Fruit fly (Drosophila melanogaster) whole organism, embryonic: ENCODE results near the gene p115.
A peak's percentile ranks its signal among the peaks of the same experiment; 100 is the strongest.

Source experiments
- Ada2b ChIP-seq: fragments of 200-800 bp; sonication (Bioruptor generic); IDR thresholded peaks from 2 replicates; pipeline ENCODE4 v1.3.6; 2022; ENCODE audit warnings: missing biosample characterization, missing genetic modification characterization
- Antp ChIP-seq: fragments of 200-800 bp; sonication (Bioruptor generic); optimal IDR thresholded peaks from 3 replicates; lab custom pipeline; 2016; ENCODE audit warnings: missing biosample characterization, missing genetic modification characterization
- Atf6 ChIP-seq: fragments of 200-800 bp; sonication (Bioruptor generic); IDR thresholded peaks from 2 replicates; pipeline ENCODE4 v1.3.6; 2022; ENCODE audit warnings: missing biosample characterization, missing genetic modification characterization
- Awh ChIP-seq: fragments of 200-800 bp; sonication (Bioruptor generic); IDR thresholded peaks from 2 replicates; pipeline ENCODE4, ENCODE4 v1.3.6; 2022; ENCODE audit warnings: missing biosample characterization, missing genetic modification characterization
- CG10321 ChIP-seq: fragments of 200-800 bp; sonication (Bioruptor generic); IDR thresholded peaks from 2 replicates; pipeline ENCODE4 v1.3.6; 2022; ENCODE audit warnings: missing biosample characterization, missing genetic modification characterization
- CG10366 ChIP-seq: fragments of 200-800 bp; sonication (Bioruptor generic); IDR thresholded peaks from 2 replicates; pipeline ENCODE4 v1.3.6; 2022; ENCODE audit warnings: missing biosample characterization, missing genetic modification characterization
- CG11723 ChIP-seq: fragments of 200-800 bp; sonication (Bioruptor generic); optimal IDR thresholded peaks from 2 replicates; lab custom pipeline; 2017; ENCODE audit warnings: missing biosample characterization, mild to moderate bottlenecking, missing genetic modification characterization
- CG12071 ChIP-seq: fragments of 200-800 bp; sonication (Bioruptor generic); optimal IDR thresholded peaks from 3 replicates; lab custom pipeline; 2018; ENCODE audit warnings: missing biosample characterization, mild to moderate bottlenecking, missing genetic modification characterization
- CG12155 ChIP-seq: fragments of 200-800 bp; sonication (Bioruptor generic); optimal IDR thresholded peaks from 3 replicates; lab custom pipeline; 2016; ENCODE audit warnings: missing biosample characterization, missing genetic modification characterization
- CG14667 ChIP-seq: fragments of 200-800 bp; sonication (Bioruptor generic); IDR thresholded peaks from 2 replicates; pipeline ENCODE4 v1.3.6; 2022; ENCODE audit warnings: missing biosample characterization, missing genetic modification characterization
- CG15073 ChIP-seq: fragments of 200-800 bp; sonication (Bioruptor generic); optimal IDR thresholded peaks from 2 replicates; lab custom pipeline; 2016; ENCODE audit warnings: missing biosample characterization, missing genetic modification characterization
- CG1603 ChIP-seq: fragments of 200-800 bp; sonication (Bioruptor generic); optimal IDR thresholded peaks from 2 replicates; lab custom pipeline; 2019; ENCODE audit warnings: missing biosample characterization, mild to moderate bottlenecking, missing genetic modification characterization, moderate library complexity
- CG18011 ChIP-seq: fragments of 200-800 bp; sonication (Bioruptor generic); optimal IDR thresholded peaks from 2 replicates; lab custom pipeline; 2017; ENCODE audit warnings: missing biosample characterization, missing genetic modification characterization, mild to moderate bottlenecking, moderate library complexity, missing genotype
- CG31365 ChIP-seq: fragments of 200-800 bp; sonication (Bioruptor generic); optimal IDR thresholded peaks from 2 replicates; lab custom pipeline; 2018; ENCODE audit warnings: missing biosample characterization, mild to moderate bottlenecking, missing genetic modification characterization
- CG33557 ChIP-seq: fragments of 200-800 bp; sonication (Bioruptor generic); optimal IDR thresholded peaks from 2 replicates; lab custom pipeline; 2019; ENCODE audit warnings: missing biosample characterization, mild to moderate bottlenecking, missing genetic modification characterization, moderate library complexity
- CG3847 ChIP-seq: fragments of 200-800 bp; sonication (Bioruptor generic); IDR thresholded peaks from 2 replicates; pipeline ENCODE4 v1.3.6; 2022; ENCODE audit warnings: missing biosample characterization, missing genetic modification characterization
- CG4328 ChIP-seq: fragments of 200-800 bp; sonication (Bioruptor generic); optimal IDR thresholded peaks from 3 replicates; lab custom pipeline; 2017; ENCODE audit warnings: missing biosample characterization, missing genetic modification reagents, missing genetic modification characterization
- CG5180 ChIP-seq: fragments of 200-800 bp; sonication (Bioruptor generic); optimal IDR thresholded peaks from 3 replicates; lab custom pipeline; 2017; ENCODE audit warnings: missing biosample characterization, missing genetic modification characterization, mild to moderate bottlenecking, moderate library complexity, missing genetic modification reagents
- CG5245 ChIP-seq: fragments of 200-800 bp; sonication (Bioruptor generic); optimal IDR thresholded peaks from 3 replicates; lab custom pipeline; 2016; ENCODE audit warnings: missing biosample characterization, missing genetic modification characterization
- CG6854 ChIP-seq: fragments of 200-800 bp; sonication (Bioruptor generic); optimal IDR thresholded peaks from 3 replicates; lab custom pipeline; 2017; ENCODE audit warnings: missing biosample characterization, mild to moderate bottlenecking, missing genetic modification characterization
- CrebB ChIP-seq: fragments of 200-800 bp; sonication (Bioruptor generic); optimal IDR thresholded peaks from 3 replicates; lab custom pipeline; 2018; ENCODE audit warnings: missing biosample characterization, mild to moderate bottlenecking, missing genetic modification characterization
- Dfd ChIP-seq, 2 experiments: fragments of >200 bp; optimal IDR thresholded peaks; 2 replicates each; lab custom pipeline; 2017; ENCODE audit warnings: missing biosample characterization in 2 of 2, missing genetic modification characterization in 2 of 2
- Dip3 ChIP-seq: fragments of 200-800 bp; sonication (Bioruptor generic); optimal IDR thresholded peaks from 3 replicates; lab custom pipeline; 2016; ENCODE audit warnings: missing biosample characterization, missing genetic modification characterization
- Ets65A ChIP-seq: fragments of 200-800 bp; sonication (Bioruptor generic); peaks from one replicate; lab custom pipeline; 2016; ENCODE audit warnings: missing biosample characterization, missing genetic modification characterization
- Ets97D ChIP-seq: fragments of 200-800 bp; sonication (Bioruptor generic); optimal IDR thresholded peaks from 3 replicates; lab custom pipeline; 2016; ENCODE audit warnings: missing biosample characterization, missing genetic modification characterization
- Fer1 ChIP-seq: fragments of 200-800 bp; sonication (Bioruptor generic); optimal IDR thresholded peaks from 2 replicates; lab custom pipeline; 2017; ENCODE audit warnings: missing biosample characterization, mild to moderate bottlenecking, missing genetic modification characterization
- HmgZ ChIP-seq: fragments of 200-800 bp; sonication (Bioruptor generic); optimal IDR thresholded peaks from 2 replicates; lab custom pipeline; 2018; ENCODE audit warnings: missing biosample characterization, mild to moderate bottlenecking, missing genetic modification characterization
- Hr39 ChIP-seq: fragments of >200 bp; optimal IDR thresholded peaks from 2 replicates; lab custom pipeline; 2017
- Hr78 ChIP-seq, 2 experiments: fragments of 200-800 bp in 1 of 2; fragments of >200 bp in 1 of 2; sonication (Bioruptor generic) in 1 of 2; optimal IDR thresholded peaks; 2 replicates each; lab custom pipeline; 2017 to 2019; ENCODE audit warnings: missing biosample characterization in 2 of 2, missing genetic modification characterization in 2 of 2, mild to moderate bottlenecking in 1 of 2, moderate library complexity in 1 of 2
- Myb ChIP-seq: fragments of 200-800 bp; sonication (Bioruptor generic); optimal IDR thresholded peaks from 2 replicates; lab custom pipeline; 2016; ENCODE audit warnings: missing biosample characterization, missing genetic modification characterization
- Opbp ChIP-seq: fragments of 200-800 bp; sonication (Bioruptor generic); IDR thresholded peaks from 3 replicates; pipeline ENCODE4 v1.3.6; 2022; ENCODE audit warnings: missing biosample characterization, missing genetic modification characterization; ENCODE audit not compliant: partially characterized antibody
- YL-1 ChIP-seq: fragments of 200-800 bp; sonication (Bioruptor generic); optimal IDR thresholded peaks from 3 replicates; lab custom pipeline; 2017; ENCODE audit warnings: missing biosample characterization, mild to moderate bottlenecking, missing genetic modification characterization
- abd-A ChIP-seq: fragments of 200-800 bp; sonication (Bioruptor generic); optimal IDR thresholded peaks from 3 replicates; lab custom pipeline; 2019; ENCODE audit warnings: missing biosample characterization, mild to moderate bottlenecking, missing genetic modification characterization, moderate library complexity
- amos ChIP-seq: fragments of 200-800 bp; sonication (Bioruptor generic); IDR thresholded peaks from 2 replicates; pipeline ENCODE4 v1.3.6; 2022; ENCODE audit warnings: missing biosample characterization, missing genetic modification characterization; ENCODE audit not compliant: partially characterized antibody
- br ChIP-seq: fragments of >200 bp; optimal IDR thresholded peaks from 2 replicates; lab custom pipeline; 2017
- bsh ChIP-seq, 2 experiments: fragments of 200-800 bp; sonication (Bioruptor generic); optimal IDR thresholded peaks; 2 replicates each; lab custom pipeline; 2017 to 2018; ENCODE audit warnings: mild to moderate bottlenecking in 2 of 2, missing biosample characterization in 2 of 2, missing genetic modification characterization in 2 of 2, moderate library complexity in 1 of 2
- cad ChIP-seq: fragments of >200 bp; optimal IDR thresholded peaks from 2 replicates; lab custom pipeline; 2017; ENCODE audit warnings: missing biosample characterization, missing genetic modification characterization
- chm ChIP-seq: fragments of 200-800 bp; sonication (Bioruptor generic); IDR thresholded peaks from 2 replicates; pipeline ENCODE4 v1.3.6; 2022; ENCODE audit warnings: missing biosample characterization, missing genetic modification characterization
- dm ChIP-seq: fragments of 200-800 bp; sonication (Bioruptor generic); optimal IDR thresholded peaks from 3 replicates; lab custom pipeline; 2016; ENCODE audit warnings: missing biosample characterization, missing genetic modification characterization
- her ChIP-seq: fragments of 200-800 bp; sonication (Bioruptor generic); optimal IDR thresholded peaks from 2 replicates; lab custom pipeline; 2016; ENCODE audit warnings: missing biosample characterization, missing genetic modification characterization
- insv ChIP-seq, 2 experiments: fragments of 200-800 bp; sonication (Bioruptor generic); optimal IDR thresholded peaks; 3 replicates each; lab custom pipeline; 2016 to 2018; ENCODE audit warnings: missing biosample characterization in 2 of 2, missing genetic modification characterization in 2 of 2
- jumu ChIP-seq: fragments of 200-800 bp; sonication (Bioruptor generic); optimal IDR thresholded peaks from 3 replicates; lab custom pipeline; 2016; ENCODE audit warnings: missing biosample characterization, missing genetic modification characterization
- ken ChIP-seq: fragments of 200-800 bp; sonication (Bioruptor generic); IDR thresholded peaks from 3 replicates; pipeline ENCODE4 v1.3.6; 2022; ENCODE audit warnings: missing biosample characterization, missing genetic modification characterization
- mld ChIP-seq: fragments of 200-800 bp; sonication (Bioruptor generic); IDR thresholded peaks from 3 replicates; pipeline ENCODE4 v1.3.6; 2022; ENCODE audit warnings: missing biosample characterization, missing genetic modification characterization; ENCODE audit not compliant: partially characterized antibody
- nerfin-1 ChIP-seq: fragments of 200-800 bp; sonication (Bioruptor generic); optimal IDR thresholded peaks from 3 replicates; lab custom pipeline; 2019; ENCODE audit warnings: missing biosample characterization, mild to moderate bottlenecking, missing genetic modification characterization, moderate library complexity
- pita ChIP-seq: fragments of 200-800 bp; sonication (Bioruptor generic); optimal IDR thresholded peaks from 2 replicates; lab custom pipeline; 2017; ENCODE audit warnings: missing biosample characterization, mild to moderate bottlenecking, missing genetic modification characterization
- prd ChIP-seq, 3 experiments: fragments of >200 bp in 2 of 3; fragments of 200-800 bp in 1 of 3; sonication (Bioruptor generic) in 1 of 3; optimal IDR thresholded peaks in 2 of 3; IDR thresholded peaks in 1 of 3; 2 replicates in 2 of 3; 3 replicates in 1 of 3; pipeline versions ENCODE4 v1.3.6 to Lab custom; 2017 to 2022; ENCODE audit warnings: missing biosample characterization in 1 of 3, missing genetic modification characterization in 1 of 3
- sc ChIP-seq, 3 experiments: fragments of >200 bp in 2 of 3; fragments of 200-800 bp in 1 of 3; sonication (Bioruptor generic) in 1 of 3; optimal IDR thresholded peaks; 2 replicates in 2 of 3; 3 replicates in 1 of 3; lab custom pipeline; 2017; ENCODE audit warnings: mild to moderate bottlenecking in 1 of 3, missing biosample characterization in 1 of 3, missing genetic modification characterization in 1 of 3, missing genetic modification reagents in 1 of 3
- scrt ChIP-seq: fragments of 200-800 bp; sonication (Bioruptor generic); optimal IDR thresholded peaks from 2 replicates; lab custom pipeline; 2018; ENCODE audit warnings: missing biosample characterization, mild to moderate bottlenecking, missing genetic modification characterization, moderate library complexity

The p115 gene

DNA sequence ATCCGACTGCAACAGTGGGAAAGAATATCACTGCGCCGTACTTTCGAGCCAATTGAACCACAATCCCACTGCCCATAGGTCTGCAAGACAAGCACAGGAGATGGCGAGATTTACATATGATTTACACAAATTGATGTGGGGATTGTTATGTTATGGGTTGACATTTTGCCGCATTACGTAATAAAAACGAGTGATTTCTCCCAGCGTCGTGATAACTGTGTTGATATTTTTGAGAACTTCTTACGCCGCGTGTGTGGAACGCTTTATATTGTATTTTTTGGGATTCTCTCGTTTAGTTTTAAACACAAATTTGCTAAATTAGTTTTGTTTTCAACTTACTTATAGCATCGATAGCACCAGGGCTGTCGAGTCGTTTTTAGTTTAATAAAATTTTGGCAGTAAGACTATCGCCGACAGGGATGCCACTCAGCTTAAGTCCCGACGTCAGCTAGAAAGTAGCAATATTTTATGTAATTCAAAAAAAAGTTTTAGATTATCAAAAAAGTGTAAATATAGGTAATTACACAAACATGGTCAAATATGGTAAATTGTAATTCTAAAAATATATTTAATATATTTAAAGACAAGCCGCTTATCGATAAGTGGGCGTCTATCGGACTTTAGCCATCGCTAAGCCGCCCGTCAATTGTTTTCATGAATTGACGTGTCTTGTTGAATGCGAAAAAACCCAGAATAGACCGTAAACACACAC is at the start of gene p115, which contains the start of the genes CG45089 and ND-MNLL (continued):
- peak; percentile 42; the same call in 1 of the 2 replicates for TF ChIP-seq Ada2b (GFP tag; lab: Robert Waterston, UW)
- TF ChIP-seq CG5245 (GFP tag; lab: Kevin White, UChicago) = peak; percentile 15
- no peak for TF ChIP-seq CrebB
- TF ChIP-seq HmgZ = peak; percentile 55
- TF ChIP-seq Fer1 (GFP tag; lab: Kevin White, UChicago) = peak; percentile 63
- TF ChIP-seq Hr78 (GFP tag; optimal IDR thresholded peaks at IDR 0.05; lab: Kevin White, UChicago) = no peak
- peak; percentile 27 for TF ChIP-seq CG1603 (tag; lab: Kevin White, UChicago)
- no peak for TF ChIP-seq CG5180 (GFP tag; lab: Kevin White, UChicago)
- TF ChIP-seq CG10321 (GFP tag; lab: Robert Waterston, UW) = no peak
- TF ChIP-seq sc (optimal IDR thresholded peaks at IDR 0.05; lab: Kevin White, UChicago) = no peak
- peak; percentile 6 for TF ChIP-seq sc (GFP tag; optimal IDR thresholded peaks at IDR 0.05; lab: Kevin White, UChicago)
- TF ChIP-seq scrt (GFP tag; lab: Kevin White, UChicago) = peak; percentile 25
- no peak for TF ChIP-seq pita (GFP tag; lab: Kevin White, UChicago)
- TF ChIP-seq CG14667 = peak; percentile 25; the same call in 1 of the 2 replicates
- TF ChIP-seq dm = peak; percentile 14
- no peak for TF ChIP-seq chm (GFP tag; lab: Robert Waterston, UW)
- peak; percentile 41 for TF ChIP-seq nerfin-1
- peak; percentile 46 for TF ChIP-seq CG10366
- no peak for TF ChIP-seq CG6854 (GFP tag; lab: Kevin White, UChicago)
- no peak; the same call in 2 of the 3 replicates for TF ChIP-seq Opbp
- TF ChIP-seq CG4328 (GFP tag; lab: Kevin White, UChicago) = peak; percentile 63
- no peak for TF ChIP-seq mld
- TF ChIP-seq Myb = peak; percentile 20
- TF ChIP-seq CG33557 (GFP tag; lab: Kevin White, UChicago) = peak; percentile 29
- peak; percentile 60 for TF ChIP-seq CG3847
- TF ChIP-seq Dfd (GFP tag; optimal IDR thresholded peaks at IDR 0.05; lab: Kevin White, UChicago) = no peak
- TF ChIP-seq insv (GFP tag; optimal IDR thresholded peaks at IDR 0.05; lab: Kevin White, UChicago) = peak in 1 of 2 experiments; percentile 56
- no peak for TF ChIP-seq cad (GFP tag; lab: Kevin White, UChicago)
- peak; percentile 29 for TF ChIP-seq CG18011 (GFP tag; lab: Kevin White, UChicago)
- peak; percentile 37; the same call in 1 of the 2 replicates for TF ChIP-seq Awh (GFP tag; lab: Robert Waterston, UW)
- peak in 1 of 2 experiments; percentile 60 for TF ChIP-seq bsh (GFP tag; optimal IDR thresholded peaks at IDR 0.05; lab: Kevin White, UChicago)
- TF ChIP-seq Hr39 (lab: Kevin White, UChicago) = no peak
- no peak for TF ChIP-seq CG15073 (GFP tag; lab: Kevin White, UChicago)
- no peak for TF ChIP-seq her
- peak; percentile 44 for TF ChIP-seq Ets97D (GFP tag; lab: Kevin White, UChicago)
- TF ChIP-seq Dip3 (GFP tag; lab: Kevin White, UChicago) = peak; percentile 26
- peak; percentile 85 for TF ChIP-seq YL-1 (GFP tag; lab: Kevin White, UChicago)
- no peak for TF ChIP-seq CG12071 (GFP tag; lab: Kevin White, UChicago)
- TF ChIP-seq br (lab: Kevin White, UChicago) = no peak
- TF ChIP-seq CG12155 = peak; percentile 66
- TF ChIP-seq jumu (GFP tag; lab: Kevin White, UChicago) = no peak
- TF ChIP-seq abd-A = no peak
- TF ChIP-seq amos (GFP tag; lab: Robert Waterston, UW) = peak; percentile 57
- TF ChIP-seq CG31365 = no peak
- TF ChIP-seq Antp (GFP tag; lab: Kevin White, UChicago) = peak; percentile 30
- peak; percentile 93 for TF ChIP-seq Ets65A (GFP tag; lab: Kevin White, UChicago)
- peak; percentile 46; the same call in 2 of the 3 replicates for TF ChIP-seq ken (GFP tag; lab: Robert Waterston, UW)
- TF ChIP-seq CG11723 = no peak
- no peak for TF ChIP-seq Atf6 (GFP tag; lab: Robert Waterston, UW)
- TF ChIP-seq prd (optimal IDR thresholded peaks at IDR 0.05; lab: Kevin White, UChicago) = no peak
- TF ChIP-seq prd (GFP tag; IDR thresholded peaks at IDR 0.05; lab: Robert Waterston, UW) = peak; percentile 65
